Fruit fly (Drosophila melanogaster) whole organism, embryonic: ENCODE measurements around the gene Taf2.

Source experiments
- Blimp-1 ChIP-seq: fragments of 200-800 bp; sonication (Bioruptor generic); optimal IDR thresholded peaks from 3 replicates; lab custom pipeline; 2018; ENCODE audit warnings: missing biosample characterization, missing genetic modification characterization, mild to moderate bottlenecking, moderate library complexity, missing genetic modification reagents
- CG10959 ChIP-seq: fragments of 200-800 bp; sonication (Bioruptor generic); IDR thresholded peaks from 2 replicates; pipeline ENCODE4 v1.3.6; 2022; ENCODE audit warnings: missing biosample characterization, missing genetic modification characterization
- CG11504 ChIP-seq: fragments of 200-800 bp; sonication (Bioruptor generic); optimal IDR thresholded peaks from 3 replicates; lab custom pipeline; 2019; ENCODE audit warnings: missing biosample characterization, mild to moderate bottlenecking, missing genetic modification characterization, moderate library complexity
- CG11696 ChIP-seq: fragments of 200-800 bp; sonication (Bioruptor generic); IDR thresholded peaks from 2 replicates; pipeline ENCODE4 v1.3.6; 2022; ENCODE audit warnings: missing biosample characterization, missing genetic modification characterization
- CG12071 ChIP-seq: fragments of 200-800 bp; sonication (Bioruptor generic); optimal IDR thresholded peaks from 3 replicates; lab custom pipeline; 2018; ENCODE audit warnings: missing biosample characterization, mild to moderate bottlenecking, missing genetic modification characterization
- CG12391 ChIP-seq: fragments of 200-800 bp; sonication (Bioruptor generic); optimal IDR thresholded peaks from 3 replicates; lab custom pipeline; 2018; ENCODE audit warnings: missing biosample characterization, mild to moderate bottlenecking, missing genetic modification characterization, moderate library complexity
- CG13775 ChIP-seq: fragments of 200-800 bp; sonication (Bioruptor generic); optimal IDR thresholded peaks from 3 replicates; lab custom pipeline; 2017; ENCODE audit warnings: missing biosample characterization, mild to moderate bottlenecking, missing genetic modification characterization
- CG15514 ChIP-seq: fragments of 200-800 bp; sonication (Bioruptor generic); optimal IDR thresholded peaks from 3 replicates; lab custom pipeline; 2017; ENCODE audit warnings: missing biosample characterization, missing genetic modification characterization, mild to moderate bottlenecking, moderate library complexity, missing genetic modification reagents
- CG16863 ChIP-seq: fragments of 200-800 bp; sonication (Bioruptor generic); optimal IDR thresholded peaks from 3 replicates; lab custom pipeline; 2016; ENCODE audit warnings: missing biosample characterization, missing genetic modification characterization
- CG17328 ChIP-seq: fragments of 200-800 bp; sonication (Bioruptor generic); IDR thresholded peaks from 2 replicates; pipeline ENCODE4 v1.3.6; 2022; ENCODE audit warnings: missing biosample characterization, missing genetic modification characterization
- CG17361 ChIP-seq: fragments of 200-800 bp; sonication (Bioruptor generic); IDR thresholded peaks from 3 replicates; pipeline ENCODE4 v1.3.6; 2022; ENCODE audit warnings: missing biosample characterization, missing genetic modification characterization
- CG17912 ChIP-seq: fragments of 200-800 bp; sonication (Bioruptor generic); optimal IDR thresholded peaks from 2 replicates; lab custom pipeline; 2018; ENCODE audit warnings: missing biosample characterization, mild to moderate bottlenecking, missing genetic modification characterization
- CG2889 ChIP-seq: fragments of 200-800 bp; sonication (Bioruptor generic); IDR thresholded peaks from 3 replicates; pipeline ENCODE4 v1.3.6; 2022; ENCODE audit warnings: missing biosample characterization, missing genetic modification characterization
- CG4707 ChIP-seq: fragments of 200-800 bp; sonication (Bioruptor generic); optimal IDR thresholded peaks from 2 replicates; lab custom pipeline; 2018; ENCODE audit warnings: missing biosample characterization, mild to moderate bottlenecking, missing genetic modification characterization, moderate library complexity
- CG4854 ChIP-seq: fragments of 200-800 bp; sonication (Bioruptor generic); optimal IDR thresholded peaks from 2 replicates; lab custom pipeline; 2016; ENCODE audit warnings: missing biosample characterization, missing genetic modification characterization, inconsistent platforms
- CG6791 ChIP-seq: fragments of 200-800 bp; sonication (Bioruptor generic); IDR thresholded peaks from 3 replicates; pipeline ENCODE4 v1.3.6; 2022; ENCODE audit warnings: missing biosample characterization, missing genetic modification characterization; ENCODE audit not compliant: partially characterized antibody
- CG8388 ChIP-seq: fragments of 200-800 bp; sonication (Bioruptor generic); optimal IDR thresholded peaks from 2 replicates; lab custom pipeline; 2019; ENCODE audit warnings: missing biosample characterization, mild to moderate bottlenecking, missing genetic modification characterization, moderate library complexity
- CG8478 ChIP-seq: fragments of >200 bp; optimal IDR thresholded peaks from 2 replicates; lab custom pipeline; 2018
- D19A ChIP-seq: fragments of 200-800 bp; optimal IDR thresholded peaks from 3 replicates; lab custom pipeline; 2019; ENCODE audit warnings: missing biosample characterization, mild to moderate bottlenecking, missing genetic modification characterization, moderate library complexity
- Dfd ChIP-seq, 2 experiments: fragments of >200 bp; optimal IDR thresholded peaks; 2 replicates each; lab custom pipeline; 2017; ENCODE audit warnings: missing biosample characterization in 2 of 2, missing genetic modification characterization in 2 of 2
- Doc2 ChIP-seq: fragments of 200-800 bp; sonication (Bioruptor generic); IDR thresholded peaks from 2 replicates; pipeline ENCODE4 v1.3.6; 2022; ENCODE audit warnings: missing biosample characterization, missing genetic modification characterization
- Gug ChIP-seq: fragments of 200-800 bp; sonication (Bioruptor generic); IDR thresholded peaks from 4 replicates; pipeline ENCODE4 v1.3.6; 2022; ENCODE audit warnings: missing biosample characterization, missing genetic modification characterization
- H15 ChIP-seq: fragments of 200-800 bp; sonication (Bioruptor generic); IDR thresholded peaks from 3 replicates; pipeline ENCODE4 v1.3.6; 2022; ENCODE audit warnings: missing biosample characterization, missing genetic modification characterization
- Lpt ChIP-seq: fragments of >200 bp; optimal IDR thresholded peaks from 2 replicates; lab custom pipeline; 2018; ENCODE audit warnings: missing biosample characterization, missing genetic modification characterization
- Med ChIP-seq: fragments of 200-800 bp; sonication (Bioruptor generic); peaks from one replicate; lab custom pipeline; 2016; ENCODE audit warnings: missing biosample characterization, missing genetic modification characterization, mild to moderate bottlenecking, inconsistent platforms, moderate library complexity
- Ravus ChIP-seq: fragments of 200-800 bp; sonication (Bioruptor generic); IDR thresholded peaks from 2 replicates; pipeline ENCODE4 v1.3.6; 2022; ENCODE audit warnings: missing biosample characterization, missing genetic modification characterization
- Side ChIP-seq: fragments of 200-800 bp; sonication (Bioruptor generic); optimal IDR thresholded peaks from 2 replicates; lab custom pipeline; 2016; ENCODE audit warnings: missing biosample characterization, missing genetic modification characterization
- Sry-β ChIP-seq: fragments of 200-800 bp; sonication (Bioruptor generic); optimal IDR thresholded peaks from 2 replicates; lab custom pipeline; 2018; ENCODE audit warnings: missing biosample characterization, mild to moderate bottlenecking, missing genetic modification characterization, moderate library complexity
- Usf ChIP-seq: fragments of 200-800 bp; sonication (Bioruptor generic); optimal IDR thresholded peaks from 2 replicates; lab custom pipeline; 2017; ENCODE audit warnings: missing genotype, missing biosample characterization, missing genetic modification characterization
- Xrp1 ChIP-seq: fragments of 200-800 bp; sonication (Bioruptor generic); IDR thresholded peaks from 2 replicates; pipeline ENCODE4 v1.3.6; 2022; ENCODE audit warnings: missing biosample characterization, missing genetic modification characterization
- aop ChIP-seq: fragments of 200-800 bp; sonication (Bioruptor generic); IDR thresholded peaks from 2 replicates; pipeline ENCODE4 v1.3.6; 2022; ENCODE audit warnings: missing biosample characterization, missing genetic modification characterization
- ci ChIP-seq: fragments of 200-800 bp; sonication (Bioruptor generic); IDR thresholded peaks from 3 replicates; pipeline ENCODE4 v1.3.6; 2022; ENCODE audit warnings: missing biosample characterization, missing genetic modification characterization
- crc ChIP-seq: fragments of 200-800 bp; sonication (Bioruptor generic); optimal IDR thresholded peaks from 2 replicates; lab custom pipeline; 2016; ENCODE audit warnings: missing biosample characterization, missing genetic modification characterization
- da ChIP-seq: fragments of 200-800 bp; sonication (Bioruptor generic); optimal IDR thresholded peaks from 2 replicates; lab custom pipeline; 2016; ENCODE audit warnings: missing biosample characterization, missing genetic modification characterization
- dan ChIP-seq: fragments of 200-800 bp; sonication (Bioruptor generic); IDR thresholded peaks from 2 replicates; pipeline ENCODE4 v1.3.6; 2022; ENCODE audit warnings: missing biosample characterization, missing genetic modification characterization
- insv ChIP-seq, 2 experiments: fragments of 200-800 bp; sonication (Bioruptor generic); optimal IDR thresholded peaks; 3 replicates each; lab custom pipeline; 2016 to 2018; ENCODE audit warnings: missing biosample characterization in 2 of 2, missing genetic modification characterization in 2 of 2
- jigr1 ChIP-seq: fragments of 200-800 bp; sonication (Bioruptor generic); IDR thresholded peaks from 3 replicates; pipeline ENCODE4 v1.3.6; 2022; ENCODE audit warnings: missing biosample characterization, missing genetic modification characterization
- kah ChIP-seq: fragments of 200-800 bp; sonication (Bioruptor generic); optimal IDR thresholded peaks from 2 replicates; lab custom pipeline; 2018; ENCODE audit warnings: missing biosample characterization, mild to moderate bottlenecking, missing genetic modification characterization
- luna ChIP-seq: fragments of 200-800 bp; sonication (Bioruptor generic); optimal IDR thresholded peaks from 2 replicates; lab custom pipeline; 2016; ENCODE audit warnings: missing biosample characterization, missing genetic modification characterization
- mld ChIP-seq: fragments of 200-800 bp; sonication (Bioruptor generic); IDR thresholded peaks from 3 replicates; pipeline ENCODE4 v1.3.6; 2022; ENCODE audit warnings: missing biosample characterization, missing genetic modification characterization; ENCODE audit not compliant: partially characterized antibody
- oc ChIP-seq: fragments of 200-800 bp; sonication (Bioruptor generic); optimal IDR thresholded peaks from 2 replicates; lab custom pipeline; 2018; ENCODE audit warnings: missing biosample characterization, mild to moderate bottlenecking, missing genetic modification characterization, moderate library complexity
- peb ChIP-seq: fragments of 200-800 bp; sonication (Bioruptor generic); IDR thresholded peaks from 2 replicates; pipeline ENCODE4 v1.3.6; 2022; ENCODE audit warnings: missing biosample characterization, missing genetic modification characterization
- pita ChIP-seq: fragments of 200-800 bp; sonication (Bioruptor generic); optimal IDR thresholded peaks from 2 replicates; lab custom pipeline; 2017; ENCODE audit warnings: missing biosample characterization, mild to moderate bottlenecking, missing genetic modification characterization
- pzg ChIP-seq: fragments of 200-800 bp; sonication (Bioruptor generic); optimal IDR thresholded peaks from 3 replicates; lab custom pipeline; 2018; ENCODE audit warnings: missing biosample characterization, mild to moderate bottlenecking, missing genetic modification characterization, moderate library complexity
- rib ChIP-seq: fragments of 200-800 bp; sonication (Bioruptor generic); IDR thresholded peaks from 2 replicates; pipeline ENCODE4 v1.3.6; 2022; ENCODE audit warnings: missing biosample characterization, missing genetic modification characterization
- sens ChIP-seq: fragments of 200-800 bp; sonication (Bioruptor generic); peaks from one replicate; lab custom pipeline; 2016; ENCODE audit warnings: missing biosample characterization, missing genetic modification characterization
- shn ChIP-seq: fragments of 200-800 bp; sonication (Bioruptor generic); optimal IDR thresholded peaks from 3 replicates; lab custom pipeline; 2016; ENCODE audit warnings: missing biosample characterization, missing genetic modification characterization
- sr ChIP-seq: fragments of 200-800 bp; sonication (Bioruptor generic); IDR thresholded peaks from 3 replicates; pipeline ENCODE4 v1.3.6; 2022; ENCODE audit warnings: missing biosample characterization, missing genetic modification characterization
- sug ChIP-seq: fragments of 200-800 bp; optimal IDR thresholded peaks from 2 replicates; lab custom pipeline; 2019; ENCODE audit warnings: missing biosample characterization, mild to moderate bottlenecking, missing genetic modification characterization, moderate library complexity
- wdn ChIP-seq: fragments of 200-800 bp; sonication (Bioruptor generic); IDR thresholded peaks from 2 replicates; pipeline ENCODE4 v1.3.6; 2022; ENCODE audit warnings: missing biosample characterization, missing genetic modification characterization
- wek ChIP-seq: fragments of 200-800 bp; sonication (Bioruptor generic); optimal IDR thresholded peaks from 3 replicates; lab custom pipeline; 2018; ENCODE audit warnings: missing biosample characterization, mild to moderate bottlenecking, missing genetic modification characterization, moderate library complexity
- wor ChIP-seq: fragments of 200-800 bp; sonication (Bioruptor generic); IDR thresholded peaks from 2 replicates; pipeline ENCODE4 v1.3.6; 2022; ENCODE audit warnings: missing biosample characterization, missing genetic modification characterization

Taf2 gene

DNA sequence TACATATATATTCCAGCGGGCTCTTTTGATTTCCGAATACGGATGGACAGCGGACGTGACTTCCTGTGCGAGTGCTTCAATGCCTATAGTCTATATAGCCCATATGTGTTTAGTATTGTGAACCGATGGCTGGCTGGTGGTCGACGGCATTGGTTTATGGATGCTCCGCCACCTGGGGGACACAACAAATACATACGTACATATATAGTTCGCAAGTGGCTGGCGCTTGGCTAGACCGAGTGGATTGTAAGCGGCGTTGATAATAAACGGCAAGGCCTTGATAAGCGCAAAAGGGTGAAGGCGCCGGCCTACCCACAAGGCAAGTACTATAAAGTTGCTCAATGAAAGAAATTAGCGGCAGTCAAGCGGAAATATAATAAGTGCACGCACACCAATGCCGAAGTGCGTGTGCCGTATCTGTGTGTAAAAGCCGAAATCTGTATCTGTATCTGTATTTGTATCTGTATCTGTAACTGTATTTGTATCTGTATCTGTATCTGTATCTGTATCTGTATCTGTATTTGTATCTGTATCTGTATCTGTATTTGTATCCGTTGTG is 42.4 kb downstream of the Taf2 start (continued):
- TF ChIP-seq CG16863 (GFP tag; lab: Kevin White, UChicago) (no peak), CG11696 (GFP tag; lab: Robert Waterston, UW) (no peak), CG17912 (no peak), kah (GFP tag; lab: Kevin White, UChicago) (no peak), wor (no peak), Gug (GFP tag; lab: Robert Waterston, UW) (no peak), CG4707 (GFP tag; lab: Kevin White, UChicago) (no peak), CG10959 (no peak), da (GFP tag; lab: Kevin White, UChicago) (no peak), CG17328 (GFP tag; lab: Robert Waterston, UW) (no peak), Med (peak; percentile 59), CG17361 (GFP tag; lab: Robert Waterston, UW) (no peak), oc (tag; lab: Kevin White, UChicago) (no peak), Blimp-1 (no peak), Lpt (GFP tag; lab: Kevin White, UChicago) (no peak), insv (GFP tag; optimal IDR thresholded peaks at IDR 0.05; lab: Kevin White, UChicago) (no peak), jigr1 (GFP tag; lab: Robert Waterston, UW) (no peak), aop (GFP tag; lab: Robert Waterston, UW) (no peak), sens (GFP tag; lab: Kevin White, UChicago) (peak; percentile 16), ci (GFP tag; lab: Robert Waterston, UW) (no peak), rib (peak; percentile 53; the same call in 1 of the 2 replicates), CG11504 (tag; lab: Kevin White, UChicago) (no peak), Xrp1 (GFP tag; lab: Robert Waterston, UW) (no peak), CG15514 (GFP tag; lab: Kevin White, UChicago) (no peak), CG13775 (GFP tag; lab: Kevin White, UChicago) (no peak), wek (GFP tag; lab: Kevin White, UChicago) (no peak), pita (no peak), peb (GFP tag; lab: Robert Waterston, UW) (no peak), CG8388 (GFP tag; lab: Kevin White, UChicago) (no peak), CG4854 (GFP tag; lab: Kevin White, UChicago) (no peak), shn (GFP tag; lab: Kevin White, UChicago) (no peak), sug (tag; lab: Kevin White, UChicago) (peak; percentile 93), dan (GFP tag; lab: Robert Waterston, UW) (no peak)
- TF ChIP-seq, all 482 proteins: peak for 16

DNA sequence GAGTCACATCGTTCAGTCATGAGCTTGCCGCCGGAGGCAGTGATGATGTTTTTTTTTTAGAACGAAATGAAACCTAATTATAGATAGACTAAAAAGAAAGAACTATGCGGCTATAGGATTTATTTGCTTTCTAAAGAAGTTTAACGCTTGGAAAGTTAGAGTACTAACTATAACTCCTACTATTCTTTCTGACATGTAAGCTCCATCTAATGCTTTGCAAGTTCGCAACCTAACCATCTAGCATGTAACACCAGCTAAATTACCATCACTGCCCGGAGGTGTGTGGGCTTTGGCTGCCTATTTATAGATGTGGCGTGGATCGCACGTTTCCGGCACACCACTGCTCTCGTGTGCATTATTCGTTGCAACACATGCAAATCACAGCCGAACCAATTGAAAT is 46.4 kb downstream of the Taf2 start:
- TF ChIP-seq sr (GFP tag; lab: Robert Waterston, UW) (peak; percentile 78; the same call in 1 of the 3 replicates), H15 (no peak), D19A (tag; lab: Kevin White, UChicago) (peak; percentile 60), Side (GFP tag; lab: Kevin White, UChicago) (no peak), Sry-β (GFP tag; lab: Kevin White, UChicago) (peak; percentile 51)
- TF ChIP-seq, all 482 proteins: peak for 3

DNA sequence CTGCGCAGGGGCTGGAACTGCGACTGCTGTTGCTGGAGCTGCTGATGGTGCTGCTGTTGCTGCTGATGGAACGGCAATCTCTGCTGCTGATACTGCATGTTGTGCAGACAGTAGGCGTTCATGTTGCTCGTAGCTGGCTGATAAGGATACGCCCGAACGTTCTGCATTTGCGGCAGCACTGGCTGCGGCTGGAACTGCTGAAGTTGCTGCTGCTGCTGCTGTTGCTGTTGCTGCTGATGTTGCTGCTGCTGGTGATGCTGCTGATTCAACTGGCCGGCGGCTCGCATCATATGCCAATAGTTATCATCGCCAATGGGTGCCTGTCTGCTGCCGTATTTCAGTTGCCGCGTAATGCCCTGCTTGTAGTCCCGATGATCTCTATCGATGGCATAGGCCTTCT is 47.8 kb downstream of the Taf2 start:
- TF ChIP-seq mld (GFP tag; lab: Robert Waterston, UW) (0 out of 3 replicates have a peak, but pooled peaks have one; percentile 34), pzg (GFP tag; lab: Kevin White, UChicago) (no peak), CG12071 (GFP tag; lab: Kevin White, UChicago) (no peak), wdn (GFP tag; lab: Robert Waterston, UW) (no peak), crc (no peak), luna (GFP tag; lab: Kevin White, UChicago) (no peak), CG6791 (GFP tag; lab: Robert Waterston, UW) (no peak), CG2889 (GFP tag; lab: Robert Waterston, UW) (no peak), CG12391 (tag; lab: Kevin White, UChicago) (no peak), Usf (GFP tag; lab: Kevin White, UChicago) (no peak), Ravus (GFP tag; lab: Robert Waterston, UW) (no peak), Doc2 (no peak), Dfd (GFP tag; optimal IDR thresholded peaks at IDR 0.05; lab: Kevin White, UChicago) (peak in 1 of 2 experiments; percentile 44), CG8478 (peak; percentile 44)
